Fruit fly (Drosophila melanogaster) whole organism, embryonic: ENCODE measurements around the gene LysD.

ENCODE experiments used
- CG10543 ChIP-seq: fragments of 200-800 bp; sonication (Bioruptor generic); optimal IDR thresholded peaks from 3 replicates; lab custom pipeline; 2017; ENCODE audit warnings: missing biosample characterization, mild to moderate bottlenecking, missing genetic modification characterization, moderate library complexity
- CG11504 ChIP-seq: fragments of 200-800 bp; sonication (Bioruptor generic); optimal IDR thresholded peaks from 3 replicates; lab custom pipeline; 2019; ENCODE audit warnings: missing biosample characterization, mild to moderate bottlenecking, missing genetic modification characterization, moderate library complexity
- CG11695 ChIP-seq: fragments of 200-800 bp; sonication (Bioruptor generic); IDR thresholded peaks from 3 replicates; pipeline ENCODE4 v1.3.6; 2022; ENCODE audit warnings: missing biosample characterization, missing genetic modification characterization
- CG12104 ChIP-seq: fragments of 200-800 bp; sonication (Bioruptor generic); optimal IDR thresholded peaks from 3 replicates; lab custom pipeline; 2016; ENCODE audit warnings: missing biosample characterization, missing genetic modification characterization
- CG12219 ChIP-seq: fragments of 200-800 bp; sonication (Bioruptor generic); optimal IDR thresholded peaks from 3 replicates; lab custom pipeline; 2018; ENCODE audit warnings: missing biosample characterization, mild to moderate bottlenecking, missing genetic modification characterization
- CG15011 ChIP-seq: fragments of 200-800 bp; sonication (Bioruptor generic); optimal IDR thresholded peaks from 3 replicates; lab custom pipeline; 2018; ENCODE audit warnings: missing biosample characterization, mild to moderate bottlenecking, missing genetic modification characterization
- CG15479 ChIP-seq: fragments of 200-800 bp; sonication (Bioruptor generic); optimal IDR thresholded peaks from 3 replicates; lab custom pipeline; 2019; ENCODE audit warnings: missing biosample characterization, mild to moderate bottlenecking, missing genetic modification characterization, moderate library complexity
- CG16863 ChIP-seq: fragments of 200-800 bp; sonication (Bioruptor generic); optimal IDR thresholded peaks from 3 replicates; lab custom pipeline; 2016; ENCODE audit warnings: missing biosample characterization, missing genetic modification characterization
- CG17385 ChIP-seq: fragments of 200-800 bp; sonication (Bioruptor generic); optimal IDR thresholded peaks from 3 replicates; lab custom pipeline; 2018; ENCODE audit warnings: missing biosample characterization, mild to moderate bottlenecking, missing genetic modification characterization
- CG1792 ChIP-seq: fragments of 200-800 bp; sonication (Bioruptor generic); optimal IDR thresholded peaks from 2 replicates; lab custom pipeline; 2016; ENCODE audit warnings: missing biosample characterization, missing genetic modification characterization
- CG34224 ChIP-seq: fragments of 200-800 bp; sonication (Bioruptor generic); IDR thresholded peaks from 3 replicates; pipeline ENCODE4 v1.3.6; 2022; ENCODE audit warnings: missing biosample characterization, missing genetic modification characterization; ENCODE audit not compliant: partially characterized antibody
- CG4282 ChIP-seq: fragments of 200-800 bp; sonication (Bioruptor generic); optimal IDR thresholded peaks from 2 replicates; lab custom pipeline; 2016; ENCODE audit warnings: missing biosample characterization, missing genetic modification characterization
- CG4730 ChIP-seq: fragments of 200-800 bp; sonication (Bioruptor generic); IDR thresholded peaks from 2 replicates; pipeline ENCODE4 v1.3.6; 2022; ENCODE audit warnings: missing biosample characterization, missing genetic modification characterization
- CG4854 ChIP-seq: fragments of 200-800 bp; sonication (Bioruptor generic); optimal IDR thresholded peaks from 2 replicates; lab custom pipeline; 2016; ENCODE audit warnings: missing biosample characterization, missing genetic modification characterization, inconsistent platforms
- CG6689 ChIP-seq: fragments of 200-800 bp; sonication (Bioruptor generic); IDR thresholded peaks from 2 replicates; pipeline ENCODE4 v1.3.6; 2022; ENCODE audit warnings: missing biosample characterization, missing genetic modification characterization
- CG7271 ChIP-seq: fragments of 200-800 bp; sonication (Bioruptor generic); optimal IDR thresholded peaks from 2 replicates; lab custom pipeline; 2018; ENCODE audit warnings: missing biosample characterization, mild to moderate bottlenecking, missing genetic modification characterization, moderate library complexity
- CG7372 ChIP-seq: fragments of 200-800 bp; sonication (Bioruptor generic); IDR thresholded peaks from 2 replicates; pipeline ENCODE4 v1.3.6; 2022; ENCODE audit warnings: missing biosample characterization, missing genetic modification characterization
- CG8290 ChIP-seq, 3 experiments: fragments of 200-800 bp; sonication (Bioruptor generic); optimal IDR thresholded peaks; 2 replicates each; lab custom pipeline; 2016 to 2019; ENCODE audit warnings: missing biosample characterization in 3 of 3, missing genetic modification characterization in 3 of 3, mild to moderate bottlenecking in 2 of 3, moderate library complexity in 1 of 3
- CG8359 ChIP-seq: fragments of 200-800 bp; sonication (Bioruptor generic); optimal IDR thresholded peaks from 2 replicates; lab custom pipeline; 2017; ENCODE audit warnings: missing biosample characterization, mild to moderate bottlenecking, missing genetic modification characterization, borderline replicate concordance
- Chrac-16 ChIP-seq: fragments of 200-800 bp; sonication (Bioruptor generic); optimal IDR thresholded peaks from 3 replicates; lab custom pipeline; 2016; ENCODE audit warnings: missing biosample characterization, missing genetic modification characterization
- CoRest ChIP-seq: fragments of 200-800 bp; sonication (Bioruptor generic); optimal IDR thresholded peaks from 3 replicates; lab custom pipeline; 2018; ENCODE audit warnings: missing biosample characterization, mild to moderate bottlenecking, missing genetic modification characterization, moderate library complexity
- D19A ChIP-seq: fragments of 200-800 bp; optimal IDR thresholded peaks from 3 replicates; lab custom pipeline; 2019; ENCODE audit warnings: missing biosample characterization, mild to moderate bottlenecking, missing genetic modification characterization, moderate library complexity
- Drgx ChIP-seq: fragments of 200-800 bp; sonication (Bioruptor generic); IDR thresholded peaks from 2 replicates; pipeline ENCODE4 v1.3.6; 2022; ENCODE audit warnings: missing biosample characterization, missing genetic modification characterization
- Kr ChIP-seq: fragments of 200-800 bp; sonication (Bioruptor generic); optimal IDR thresholded peaks from 2 replicates; lab custom pipeline; 2017; ENCODE audit warnings: missing biosample characterization, mild to moderate bottlenecking, missing genetic modification characterization
- Lhr ChIP-seq: fragments of 200-800 bp; sonication (Bioruptor generic); optimal IDR thresholded peaks from 3 replicates; lab custom pipeline; 2017; ENCODE audit warnings: mild to moderate bottlenecking, missing biosample characterization, missing genetic modification reagents, missing genetic modification characterization
- Nf-YA ChIP-seq: fragments of 200-800 bp; sonication (Bioruptor generic); IDR thresholded peaks from 2 replicates; pipeline ENCODE4 v1.3.6; 2022; ENCODE audit warnings: missing biosample characterization, missing genetic modification characterization
- Sin3A ChIP-seq: fragments of >200 bp; optimal IDR thresholded peaks from 2 replicates; lab custom pipeline; 2018
- Sry-β ChIP-seq: fragments of 200-800 bp; sonication (Bioruptor generic); optimal IDR thresholded peaks from 2 replicates; lab custom pipeline; 2018; ENCODE audit warnings: missing biosample characterization, mild to moderate bottlenecking, missing genetic modification characterization, moderate library complexity
- Ssrp ChIP-seq: fragments of 200-800 bp; sonication (Bioruptor generic); optimal IDR thresholded peaks from 2 replicates; lab custom pipeline; 2018; ENCODE audit warnings: missing biosample characterization, mild to moderate bottlenecking, missing genetic modification characterization, moderate library complexity
- TFAM ChIP-seq: fragments of 200-800 bp; sonication (Bioruptor generic); optimal IDR thresholded peaks from 2 replicates; lab custom pipeline; 2017; ENCODE audit warnings: missing biosample characterization, missing genetic modification characterization, inconsistent platforms
- YL-1 ChIP-seq: fragments of 200-800 bp; sonication (Bioruptor generic); optimal IDR thresholded peaks from 3 replicates; lab custom pipeline; 2017; ENCODE audit warnings: missing biosample characterization, mild to moderate bottlenecking, missing genetic modification characterization
- ap ChIP-seq: fragments of 200-800 bp; sonication (Bioruptor generic); IDR thresholded peaks from 2 replicates; pipeline ENCODE4 v1.3.6; 2022; ENCODE audit warnings: missing biosample characterization, missing genetic modification characterization
- crol ChIP-seq: fragments of 200-800 bp; sonication (Bioruptor generic); IDR thresholded peaks from 2 replicates; pipeline ENCODE4 v1.3.6; 2022; ENCODE audit warnings: missing biosample characterization, missing genetic modification characterization
- danr ChIP-seq: fragments of 200-800 bp; sonication (Bioruptor generic); IDR thresholded peaks from 2 replicates; pipeline ENCODE4 v1.3.6; 2022; ENCODE audit warnings: missing biosample characterization, missing genetic modification characterization
- gcm2 ChIP-seq: fragments of 200-800 bp; sonication (Bioruptor generic); optimal IDR thresholded peaks from 2 replicates; lab custom pipeline; 2016; ENCODE audit warnings: missing biosample characterization, missing genetic modification characterization
- gsb-n ChIP-seq: fragments of 200-800 bp; sonication (Bioruptor generic); optimal IDR thresholded peaks from 3 replicates; lab custom pipeline; 2018; ENCODE audit warnings: missing biosample characterization, mild to moderate bottlenecking, missing genetic modification characterization
- hkb ChIP-seq, 2 experiments: fragments of 200-800 bp in 1 of 2; fragments of >200 bp in 1 of 2; sonication (Bioruptor generic) in 1 of 2; IDR thresholded peaks in 1 of 2; optimal IDR thresholded peaks in 1 of 2; 2 replicates each; pipeline versions ENCODE4 v1.3.6 to Lab custom; 2017 to 2022; ENCODE audit warnings: missing biosample characterization in 1 of 2, missing genetic modification characterization in 1 of 2
- inv ChIP-seq: fragments of 200-800 bp; sonication (Bioruptor generic); IDR thresholded peaks from 2 replicates; pipeline ENCODE4 v1.3.6; 2022; ENCODE audit warnings: missing biosample characterization, missing genetic modification characterization; ENCODE audit not compliant: partially characterized antibody
- ken ChIP-seq: fragments of 200-800 bp; sonication (Bioruptor generic); IDR thresholded peaks from 3 replicates; pipeline ENCODE4 v1.3.6; 2022; ENCODE audit warnings: missing biosample characterization, missing genetic modification characterization
- kni ChIP-seq: fragments of 200-800 bp; sonication (Bioruptor generic); optimal IDR thresholded peaks from 3 replicates; lab custom pipeline; 2017; ENCODE audit warnings: mild to moderate bottlenecking, missing biosample characterization, missing genetic modification reagents, missing genetic modification characterization
- lmd ChIP-seq: fragments of 200-800 bp; sonication (Bioruptor generic); IDR thresholded peaks from 2 replicates; pipeline ENCODE4 v1.3.6; 2022; ENCODE audit warnings: missing biosample characterization, missing genetic modification characterization
- oc ChIP-seq: fragments of 200-800 bp; sonication (Bioruptor generic); optimal IDR thresholded peaks from 2 replicates; lab custom pipeline; 2018; ENCODE audit warnings: missing biosample characterization, mild to moderate bottlenecking, missing genetic modification characterization, moderate library complexity
- otp ChIP-seq: fragments of 200-800 bp; sonication (Bioruptor generic); IDR thresholded peaks from 3 replicates; pipeline ENCODE4, ENCODE4 v1.3.6; 2022; ENCODE audit warnings: missing biosample characterization, missing genetic modification characterization
- pnt ChIP-seq: fragments of 200-800 bp; sonication (Bioruptor generic); optimal IDR thresholded peaks from 3 replicates; lab custom pipeline; 2016; ENCODE audit warnings: missing biosample characterization, missing genetic modification characterization
- sc ChIP-seq, 3 experiments: fragments of >200 bp in 2 of 3; fragments of 200-800 bp in 1 of 3; sonication (Bioruptor generic) in 1 of 3; optimal IDR thresholded peaks; 2 replicates in 2 of 3; 3 replicates in 1 of 3; lab custom pipeline; 2017; ENCODE audit warnings: mild to moderate bottlenecking in 1 of 3, missing biosample characterization in 1 of 3, missing genetic modification characterization in 1 of 3, missing genetic modification reagents in 1 of 3
- schlank ChIP-seq: fragments of 200-800 bp; sonication (Bioruptor generic); optimal IDR thresholded peaks from 2 replicates; lab custom pipeline; 2018; ENCODE audit warnings: missing biosample characterization, mild to moderate bottlenecking, missing genetic modification characterization
- scrt ChIP-seq: fragments of 200-800 bp; sonication (Bioruptor generic); optimal IDR thresholded peaks from 2 replicates; lab custom pipeline; 2018; ENCODE audit warnings: missing biosample characterization, mild to moderate bottlenecking, missing genetic modification characterization, moderate library complexity
- seq ChIP-seq: fragments of 200-800 bp; sonication (Bioruptor generic); IDR thresholded peaks from 2 replicates; pipeline ENCODE4 v1.3.6; 2022; ENCODE audit warnings: missing biosample characterization, missing genetic modification characterization
- ssp ChIP-seq: fragments of 200-800 bp; sonication (Bioruptor generic); IDR thresholded peaks from 2 replicates; pipeline ENCODE4 v1.3.6; 2022; ENCODE audit warnings: missing biosample characterization, missing genetic modification characterization

Gene LysD

DNA sequence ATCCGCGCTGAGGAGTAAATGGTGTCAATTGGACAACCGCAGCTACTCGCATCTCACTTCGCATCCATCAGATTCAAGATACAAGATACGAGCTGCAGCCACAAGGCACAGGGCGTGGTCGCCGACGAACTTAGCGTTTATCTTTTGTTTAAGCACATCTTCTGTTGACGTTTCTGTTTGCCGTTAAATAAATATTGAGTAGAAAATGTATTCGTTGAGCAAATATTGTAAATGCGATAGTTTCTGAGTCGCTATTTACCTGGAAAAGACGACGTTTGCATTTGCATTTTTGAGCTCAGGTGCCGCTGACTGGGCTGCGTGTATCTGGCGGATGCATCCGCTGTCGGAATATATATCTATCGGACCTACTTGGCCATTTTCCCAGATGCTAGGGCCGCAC is 44.7 kb downstream of the LysD start (continued):
- TF ChIP-seq gsb-n (tag; lab: Kevin White, UChicago) (peak; percentile 63), otp (GFP tag; lab: Robert Waterston, UW) (peak; percentile 78; the same call in 2 of the 3 replicates), CG34224 (no peak), gcm2 (GFP tag; lab: Kevin White, UChicago) (peak; percentile 38), hkb (optimal IDR thresholded peaks at IDR 0.05; lab: Kevin White, UChicago) (no peak), hkb (GFP tag; IDR thresholded peaks at IDR 0.05; lab: Robert Waterston, UW) (peak; percentile 62), ap (GFP tag; lab: Robert Waterston, UW) (0 out of 2 replicates have a peak, but pooled peaks have one; percentile 10), CG10543 (GFP tag; lab: Kevin White, UChicago) (peak; percentile 50), danr (GFP tag; lab: Robert Waterston, UW) (peak; percentile 15; the same call in 1 of the 2 replicates), pnt (GFP tag; lab: Kevin White, UChicago) (no peak), CG12219 (peak; percentile 52), Lhr (peak; percentile 82), ssp (GFP tag; lab: Robert Waterston, UW) (no peak), inv (GFP tag; lab: Robert Waterston, UW) (no peak), schlank (tag; lab: Kevin White, UChicago) (no peak), CG1792 (GFP tag; lab: Kevin White, UChicago) (peak; percentile 38), CG16863 (GFP tag; lab: Kevin White, UChicago) (peak; percentile 8), Chrac-16 (no peak), CG12104 (GFP tag; lab: Kevin White, UChicago) (peak; percentile 54), CG7372 (no peak), CG8359 (GFP tag; lab: Kevin White, UChicago) (peak; percentile 75), YL-1 (GFP tag; lab: Kevin White, UChicago) (peak; percentile 69), oc (tag; lab: Kevin White, UChicago) (peak; percentile 51), Sin3A (lab: Kevin White, UChicago) (no peak), scrt (GFP tag; lab: Kevin White, UChicago) (peak; percentile 30), seq (no peak), CG17385 (GFP tag; lab: Kevin White, UChicago) (peak; percentile 59), crol (GFP tag; lab: Robert Waterston, UW) (no peak), Kr (peak; percentile 94), Nf-YA (GFP tag; lab: Robert Waterston, UW) (0 out of 2 replicates have a peak, but pooled peaks have one; percentile 26), CoRest (tag; lab: Kevin White, UChicago) (peak; percentile 40), Sry-β (peak; percentile 50), CG7271 (tag; lab: Kevin White, UChicago) (peak; percentile 79), lmd (GFP tag; lab: Robert Waterston, UW) (no peak), sc (optimal IDR thresholded peaks at IDR 0.05; lab: Kevin White, UChicago) (no peak), sc (GFP tag; optimal IDR thresholded peaks at IDR 0.05; lab: Kevin White, UChicago) (peak; percentile 74), CG15479 (GFP tag; lab: Kevin White, UChicago) (peak; percentile 69), CG4854 (GFP tag; lab: Kevin White, UChicago) (no peak), CG15011 (peak; percentile 55), CG6689 (GFP tag; lab: Robert Waterston, UW) (peak; percentile 42), TFAM (GFP tag; lab: Kevin White, UChicago) (peak; percentile 50), ken (GFP tag; lab: Robert Waterston, UW) (0 out of 3 replicates have a peak, but pooled peaks have one; percentile 22), kni (GFP tag; lab: Kevin White, UChicago) (peak; percentile 94), Drgx (GFP tag; lab: Robert Waterston, UW) (no peak), D19A (tag; lab: Kevin White, UChicago) (peak; percentile 14), Ssrp (tag; lab: Kevin White, UChicago) (no peak), CG11504 (tag; lab: Kevin White, UChicago) (peak; percentile 56), CG4730 (GFP tag; lab: Robert Waterston, UW) (no peak), CG11695 (GFP tag; lab: Robert Waterston, UW) (peak; percentile 61; the same call in 2 of the 3 replicates), CG4282 (GFP tag; lab: Kevin White, UChicago) (no peak), CG8290 (GFP tag; optimal IDR thresholded peaks at IDR 0.05; lab: Kevin White, UChicago) (no peak), CG8290 (tag; optimal IDR thresholded peaks at IDR 0.05; lab: Kevin White, UChicago) (peak; percentile 49 to 87)
